Worm (Caenorhabditis elegans) whole organism, L1 larva: ENCODE results near the gene par-2.

ENCODE experiments used
- C16A3.4 ChIP-seq: fragments of 150-350 bp; optimal IDR thresholded peaks from 2 replicates; lab custom pipeline; 2014; ENCODE audit warnings: missing biosample characterization, missing genetic modification characterization
- C34B4.2 ChIP-seq: sonication (generic microtip); optimal IDR thresholded peaks from 2 replicates; lab custom pipeline; 2017; ENCODE audit warnings: mild to moderate bottlenecking, missing genetic modification characterization, missing compliant biosample characterization
- aha-1 ChIP-seq: fragments of 150-350 bp; optimal IDR thresholded peaks from 2 replicates; lab custom pipeline; 2014; ENCODE audit warnings: missing biosample characterization, missing genetic modification characterization
- alr-1 ChIP-seq: fragments of 200-800 bp; sonication (Bioruptor generic); optimal IDR thresholded peaks from 2 replicates; lab custom pipeline; 2018; ENCODE audit warnings: borderline replicate concordance, mild to moderate bottlenecking, missing genetic modification characterization, missing compliant biosample characterization
- elt-2 ChIP-seq: sonication (generic microtip); optimal IDR thresholded peaks from 2 replicates; lab custom pipeline; 2016; ENCODE audit warnings: missing genetic modification characterization, mild to moderate bottlenecking, inconsistent platforms, missing compliant biosample characterization, missing genetic modification reagents
- elt-3 ChIP-seq, 6 experiments: fragments of 150-350 bp in 1 of 6; sonication (generic microtip); optimal IDR thresholded peaks; 2 replicates each; lab custom pipeline; 2017 to 2018; ENCODE audit warnings: missing biosample characterization in 6 of 6, missing genetic modification characterization in 6 of 6, inconsistent platforms in 1 of 6
- lin-14 ChIP-seq: fragments of 200-800 bp; sonication (Bioruptor generic); optimal IDR thresholded peaks from 2 replicates; lab custom pipeline; 2018; ENCODE audit warnings: mild to moderate bottlenecking, missing genetic modification characterization, moderate library complexity, missing compliant biosample characterization
- mdl-1 ChIP-seq, 2 experiments: fragments of 150-350 bp; optimal IDR thresholded peaks; 2 replicates each; lab custom pipeline; 2014 to 2017; ENCODE audit warnings: missing biosample characterization in 2 of 2, missing genetic modification characterization in 2 of 2, inconsistent platforms in 1 of 2
- mep-1 ChIP-seq: fragments of 150-350 bp; optimal IDR thresholded peaks from 2 replicates; lab custom pipeline; 2014; ENCODE audit warnings: missing biosample characterization, missing genetic modification characterization
- nhr-76 ChIP-seq: sonication (generic microtip); optimal IDR thresholded peaks from 2 replicates; lab custom pipeline; 2017; ENCODE audit warnings: missing biosample characterization, missing genetic modification characterization
- nhr-90 ChIP-seq: sonication (generic microtip); optimal IDR thresholded peaks from 2 replicates; lab custom pipeline; 2016; ENCODE audit warnings: mild to moderate bottlenecking, missing genetic modification characterization, missing compliant biosample characterization; ENCODE audit not compliant: poor library complexity
- rnt-1 ChIP-seq: sonication (generic microtip); optimal IDR thresholded peaks from 2 replicates; lab custom pipeline; 2016; ENCODE audit warnings: mild to moderate bottlenecking, missing genetic modification characterization, moderate library complexity, missing compliant biosample characterization
- unc-62 ChIP-seq: fragments of 150-350 bp; optimal IDR thresholded peaks from 2 replicates; lab custom pipeline; 2014; ENCODE audit warnings: missing biosample characterization, missing genetic modification reagents, missing genetic modification characterization

DNA sequence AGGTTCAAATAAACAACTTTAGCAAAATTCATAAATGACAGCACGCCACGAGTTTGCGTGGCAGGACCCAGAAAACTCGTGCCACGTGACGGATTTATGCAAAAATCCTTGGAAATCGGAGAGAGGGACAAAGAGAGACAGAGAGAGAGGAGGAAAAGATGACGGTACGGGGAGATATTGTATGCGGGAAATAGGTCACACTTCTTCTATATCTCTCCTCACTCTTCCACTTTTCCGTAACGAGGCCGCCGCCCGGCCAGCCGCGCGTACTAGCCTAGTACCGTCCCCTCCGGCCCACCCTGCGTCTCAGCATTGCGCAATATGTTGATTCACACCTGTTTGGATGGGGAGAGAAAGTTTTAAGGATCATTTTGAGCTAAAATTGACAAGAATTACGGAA is 27.1 kb upstream of the par-2 start:
- TF ChIP-seq aha-1 (no peak), nhr-76 (no peak), C34B4.2 (no peak), mep-1 (tag; lab: Kevin White, UChicago) (no peak), nhr-90 (tag; lab: Kevin White, UChicago) (no peak), elt-3 (tag; optimal IDR thresholded peaks at IDR 0.05; lab: Kevin White, UChicago) (no peak), elt-2 (tag; lab: Kevin White, UChicago) (no peak), unc-62 (no peak), C16A3.4 (tag; lab: Kevin White, UChicago) (no peak), lin-14 (GFP tag; lab: Kevin White, UChicago) (no peak), alr-1 (tag; lab: Kevin White, UChicago) (no peak), mdl-1 (tag; optimal IDR thresholded peaks at IDR 0.05; lab: Kevin White, UChicago) (no peak), rnt-1 (no peak)
